Fruit fly (Drosophila melanogaster): Measurements from ENCODE around the gene CG14712.
A peak's percentile ranks its signal among the peaks of the same experiment; 100 is the strongest.

Gene CG14712

DNA sequence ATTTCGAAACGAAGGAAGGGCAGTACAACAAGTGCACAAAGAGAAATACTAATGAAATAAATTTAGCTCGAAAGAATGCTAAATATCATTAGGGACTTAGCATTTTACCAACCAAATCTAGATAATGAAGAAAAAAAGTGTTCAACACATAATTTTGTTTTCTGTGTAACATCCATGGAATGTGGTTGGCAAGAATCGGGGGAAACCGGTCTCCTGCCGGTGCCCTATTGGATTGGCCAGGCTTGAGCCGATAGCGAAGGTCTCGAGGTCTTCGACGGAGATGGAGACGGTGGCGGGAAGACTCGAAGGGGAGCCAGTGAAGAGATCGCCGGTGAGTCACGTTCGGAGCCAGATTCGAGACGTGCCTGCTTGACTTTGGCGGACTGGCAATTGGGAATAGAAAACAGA, 29.2 kb downstream of the CG14712 start (continued):
- TF ChIP-seq CG11093 (GFP tag; IDR thresholded peaks at IDR 0.05) (no peak), Usf (GFP tag; optimal IDR thresholded peaks at IDR 0.05) (no peak), repo (GFP tag; optimal IDR thresholded peaks at IDR 0.05) (no peak), croc (GFP tag; conservative IDR thresholded peaks at IDR 0.05) (no peak), CG8765 (GFP tag; IDR thresholded peaks at IDR 0.05) (no peak), Dfd (GFP tag; optimal IDR thresholded peaks at IDR 0.05) (no peak), ewg (GFP tag; optimal IDR thresholded peaks at IDR 0.05) (no peak), CG8281 (tag; optimal IDR thresholded peaks at IDR 0.05) (no peak), CG17361 (GFP tag; IDR thresholded peaks at IDR 0.05) (0 out of 3 replicates have a peak, but pooled peaks have one; percentile 8), CG13296 (GFP tag; optimal IDR thresholded peaks at IDR 0.05) (no peak), CoRest (tag; optimal IDR thresholded peaks at IDR 0.05) (peak; percentile 29), jing (GFP tag; optimal IDR thresholded peaks at IDR 0.05) (no peak), CG30431 (GFP tag; optimal IDR thresholded peaks at IDR 0.05) (no peak), Side (GFP tag; optimal IDR thresholded peaks at IDR 0.05) (peak; percentile 22), grau (tag; optimal IDR thresholded peaks at IDR 0.05) (peak; percentile 47), CG10321 (GFP tag; IDR thresholded peaks at IDR 0.05) (no peak), TFAM (GFP tag; optimal IDR thresholded peaks at IDR 0.05) (no peak), sqz (GFP tag; optimal IDR thresholded peaks at IDR 0.05) (no peak), Camta (GFP tag; optimal IDR thresholded peaks at IDR 0.05) (peak; percentile 5), hb (GFP tag; IDR thresholded peaks at IDR 0.05; ENCODE audit: partially characterized antibody) (no peak), CG33213 (GFP tag; optimal IDR thresholded peaks at IDR 0.05) (no peak), nerfin-2 (GFP tag; IDR thresholded peaks at IDR 0.05; ENCODE audit: partially characterized antibody) (no peak), HLH3B (GFP tag; IDR thresholded peaks at IDR 0.05) (no peak), MBD-R2 (GFP tag; IDR thresholded peaks at IDR 0.05) (no peak), jigr1 (GFP tag; IDR thresholded peaks at IDR 0.05) (no peak), dpn (GFP tag; optimal IDR thresholded peaks at IDR 0.05) (peak; percentile 4 to 41), CG18011 (GFP tag; optimal IDR thresholded peaks at IDR 0.05) (no peak), wek (GFP tag; optimal IDR thresholded peaks at IDR 0.05) (no peak), tna (GFP tag; IDR thresholded peaks at IDR 0.05; ENCODE audit: partially characterized antibody) (no peak), vfl (GFP tag; optimal IDR thresholded peaks at IDR 0.05) (peak; percentile 38), Oli (tag; optimal IDR thresholded peaks at IDR 0.05) (no peak), ems (GFP tag; optimal IDR thresholded peaks at IDR 0.05) (no peak), CG30403 (GFP tag; optimal IDR thresholded peaks at IDR 0.05) (peak; percentile 23), CG16813 (GFP tag; IDR thresholded peaks at IDR 0.05; ENCODE audit: partially characterized antibody) (no peak), sc (optimal IDR thresholded peaks at IDR 0.05) (no peak), sc (GFP tag; optimal IDR thresholded peaks at IDR 0.05) (no peak), mam (GFP tag; optimal IDR thresholded peaks at IDR 0.05) (peak; percentile 49), mld (GFP tag; IDR thresholded peaks at IDR 0.05; ENCODE audit: partially characterized antibody) (no peak), CG5245 (GFP tag; optimal IDR thresholded peaks at IDR 0.05) (no peak), usp (GFP tag; optimal IDR thresholded peaks at IDR 0.05) (no peak), prd (optimal IDR thresholded peaks at IDR 0.05) (no peak), prd (GFP tag; IDR thresholded peaks at IDR 0.05) (peak; percentile 42; the same call in 1 of the 3 replicates), Nf-YB (GFP tag; optimal IDR thresholded peaks at IDR 0.05) (peak; percentile 46), CG4730 (GFP tag; IDR thresholded peaks at IDR 0.05) (no peak), CG17802 (tag; optimal IDR thresholded peaks at IDR 0.05) (no peak), YL-1 (GFP tag; optimal IDR thresholded peaks at IDR 0.05) (no peak), CG6683 (GFP tag; optimal IDR thresholded peaks at IDR 0.05) (no peak), CG17612 (GFP tag; IDR thresholded peaks at IDR 0.05) (no peak), Hand (GFP tag; optimal IDR thresholded peaks at IDR 0.05) (no peak), sob (GFP tag; IDR thresholded peaks at IDR 0.05) (peak; percentile 16; the same call in 1 of the 2 replicates), Hr51 (GFP tag; optimal IDR thresholded peaks at IDR 0.05) (no peak), schlank (tag; optimal IDR thresholded peaks at IDR 0.05) (no peak)

Data from whole organism, embryonic.